Worm (Caenorhabditis elegans): ENCODE results near the gene F13H10.6.

- TF ChIP-seq ceh-16 (tag; optimal IDR thresholded peaks at IDR 0.05): no peak
- no peak for TF ChIP-seq nhr-77 (tag; optimal IDR thresholded peaks at IDR 0.05)
- no peak for TF ChIP-seq ceh-82 (tag; optimal IDR thresholded peaks at IDR 0.05)
- TF ChIP-seq snpc-4 (tag; optimal IDR thresholded peaks at IDR 0.05): no peak
- TF ChIP-seq nhr-28 (tag; optimal IDR thresholded peaks at IDR 0.05): no peak
- TF ChIP-seq lin-39 (tag; optimal IDR thresholded peaks at IDR 0.05): no peak
- no peak for TF ChIP-seq aly-2 (tag; optimal IDR thresholded peaks at IDR 0.05)
- no peak for TF ChIP-seq unc-62 (GFP tag; optimal IDR thresholded peaks at IDR 0.05)
- no peak for TF ChIP-seq nhr-76 (tag; optimal IDR thresholded peaks at IDR 0.05)
- no peak for TF ChIP-seq ztf-11 (tag; optimal IDR thresholded peaks at IDR 0.05)
- TF ChIP-seq zag-1 (tag; optimal IDR thresholded peaks at IDR 0.05): no peak
- no peak for TF ChIP-seq elt-1 (tag; optimal IDR thresholded peaks at IDR 0.05)
These were observed 42.9 kb downstream of the F13H10.6 start for ce11 chrIV:11051963-11052362.
